Fruit fly (Drosophila melanogaster) whole organism, embryonic: ENCODE results near the gene corolla.
A peak's percentile ranks its signal among the peaks of the same experiment; 100 is the strongest.

Experiments used
- Ada2b ChIP-seq: fragments of 200-800 bp; sonication (Bioruptor generic); IDR thresholded peaks from 2 replicates; pipeline ENCODE4 v1.3.6; 2022; ENCODE audit warnings: missing biosample characterization, missing genetic modification characterization
- Aef1 ChIP-seq: fragments of 200-800 bp; sonication (Bioruptor generic); IDR thresholded peaks from 3 replicates; pipeline ENCODE4 v1.3.6; 2022; ENCODE audit warnings: missing biosample characterization, missing genetic modification characterization
- Bdp1 ChIP-seq: fragments of 200-800 bp; sonication (Bioruptor generic); optimal IDR thresholded peaks from 3 replicates; lab custom pipeline; 2016; ENCODE audit warnings: missing biosample characterization, missing genetic modification characterization
- BtbVII ChIP-seq: fragments of 200-800 bp; sonication (Bioruptor generic); optimal IDR thresholded peaks from 3 replicates; lab custom pipeline; 2017; ENCODE audit warnings: missing biosample characterization, mild to moderate bottlenecking, missing genetic modification characterization
- CG11398 ChIP-seq: fragments of 200-800 bp; sonication (Bioruptor generic); optimal IDR thresholded peaks from 2 replicates; lab custom pipeline; 2016; ENCODE audit warnings: missing biosample characterization, missing genetic modification characterization
- CG11456 ChIP-seq: fragments of 200-800 bp; sonication (Bioruptor generic); IDR thresholded peaks from 3 replicates; pipeline ENCODE4 v1.3.6; 2022; ENCODE audit warnings: missing biosample characterization, missing genetic modification characterization
- CG11504 ChIP-seq: fragments of 200-800 bp; sonication (Bioruptor generic); optimal IDR thresholded peaks from 3 replicates; lab custom pipeline; 2019; ENCODE audit warnings: missing biosample characterization, mild to moderate bottlenecking, missing genetic modification characterization, moderate library complexity
- CG12236 ChIP-seq: fragments of 200-800 bp; sonication (Bioruptor generic); optimal IDR thresholded peaks from 2 replicates; lab custom pipeline; 2016; ENCODE audit warnings: missing biosample characterization, missing genetic modification characterization
- CG13296 ChIP-seq: fragments of 200-800 bp; sonication (Bioruptor generic); optimal IDR thresholded peaks from 3 replicates; lab custom pipeline; 2018; ENCODE audit warnings: missing biosample characterization, mild to moderate bottlenecking, missing genetic modification characterization
- CG13424 ChIP-seq: fragments of 200-800 bp; sonication (Bioruptor generic); optimal IDR thresholded peaks from 2 replicates; lab custom pipeline; 2019; ENCODE audit warnings: missing biosample characterization, mild to moderate bottlenecking, missing genetic modification characterization, moderate library complexity
- CG1529 ChIP-seq: fragments of 200-800 bp; sonication (Bioruptor generic); optimal IDR thresholded peaks from 3 replicates; lab custom pipeline; 2018; ENCODE audit warnings: missing biosample characterization, missing genetic modification characterization
- CG15601 ChIP-seq: fragments of 200-800 bp; sonication (Bioruptor generic); optimal IDR thresholded peaks from 3 replicates; lab custom pipeline; 2019; ENCODE audit warnings: missing biosample characterization, mild to moderate bottlenecking, missing genetic modification characterization, moderate library complexity
- CG15696 ChIP-seq: fragments of 200-800 bp; sonication (Bioruptor generic); optimal IDR thresholded peaks from 2 replicates; lab custom pipeline; 2019; ENCODE audit warnings: missing biosample characterization, mild to moderate bottlenecking, missing genetic modification characterization, moderate library complexity
- CG1602 ChIP-seq: fragments of 200-800 bp; sonication (Bioruptor generic); optimal IDR thresholded peaks from 3 replicates; lab custom pipeline; 2016; ENCODE audit warnings: missing biosample characterization, missing genetic modification characterization
- CG17568 ChIP-seq: fragments of 200-800 bp; sonication (Bioruptor generic); optimal IDR thresholded peaks from 2 replicates; lab custom pipeline; 2018; ENCODE audit warnings: missing biosample characterization, mild to moderate bottlenecking, missing genetic modification characterization, moderate library complexity
- CG18476 ChIP-seq: fragments of 200-800 bp; sonication (Bioruptor generic); optimal IDR thresholded peaks from 2 replicates; lab custom pipeline; 2016; ENCODE audit warnings: missing biosample characterization, mild to moderate bottlenecking, missing genetic modification characterization
- CG18599 ChIP-seq: fragments of 200-800 bp; sonication (Bioruptor generic); optimal IDR thresholded peaks from 3 replicates; lab custom pipeline; 2017; ENCODE audit warnings: missing biosample characterization, missing genetic modification characterization, mild to moderate bottlenecking, moderate library complexity, missing genetic modification reagents
- CG2120 ChIP-seq: fragments of 200-800 bp; sonication (Bioruptor generic); optimal IDR thresholded peaks from 3 replicates; lab custom pipeline; 2016; ENCODE audit warnings: missing biosample characterization, missing genetic modification characterization
- CG2678 ChIP-seq: fragments of 200-800 bp; sonication (Bioruptor generic); optimal IDR thresholded peaks from 3 replicates; lab custom pipeline; 2019; ENCODE audit warnings: missing biosample characterization, mild to moderate bottlenecking, missing genetic modification characterization, moderate library complexity
- CG2712 ChIP-seq: fragments of 200-800 bp; optimal IDR thresholded peaks from 3 replicates; lab custom pipeline; 2019; ENCODE audit warnings: missing biosample characterization, mild to moderate bottlenecking, missing genetic modification characterization, moderate library complexity
- CG3407 ChIP-seq: fragments of 200-800 bp; sonication (Bioruptor generic); optimal IDR thresholded peaks from 2 replicates; lab custom pipeline; 2018; ENCODE audit warnings: missing biosample characterization, mild to moderate bottlenecking, missing genetic modification characterization
- CG4328 ChIP-seq: fragments of 200-800 bp; sonication (Bioruptor generic); optimal IDR thresholded peaks from 3 replicates; lab custom pipeline; 2017; ENCODE audit warnings: missing biosample characterization, missing genetic modification reagents, missing genetic modification characterization
- CG5180 ChIP-seq: fragments of 200-800 bp; sonication (Bioruptor generic); optimal IDR thresholded peaks from 3 replicates; lab custom pipeline; 2017; ENCODE audit warnings: missing biosample characterization, missing genetic modification characterization, mild to moderate bottlenecking, moderate library complexity, missing genetic modification reagents
- CG6765 ChIP-seq: fragments of 200-800 bp; sonication (Bioruptor generic); optimal IDR thresholded peaks from 3 replicates; lab custom pipeline; 2017; ENCODE audit warnings: missing biosample characterization, mild to moderate bottlenecking, missing genetic modification characterization
- Camta ChIP-seq: fragments of 200-800 bp; sonication (Bioruptor generic); optimal IDR thresholded peaks from 2 replicates; lab custom pipeline; 2016; ENCODE audit warnings: missing biosample characterization, missing genetic modification characterization
- Fer1 ChIP-seq: fragments of 200-800 bp; sonication (Bioruptor generic); optimal IDR thresholded peaks from 2 replicates; lab custom pipeline; 2017; ENCODE audit warnings: missing biosample characterization, mild to moderate bottlenecking, missing genetic modification characterization
- H15 ChIP-seq: fragments of 200-800 bp; sonication (Bioruptor generic); IDR thresholded peaks from 3 replicates; pipeline ENCODE4 v1.3.6; 2022; ENCODE audit warnings: missing biosample characterization, missing genetic modification characterization
- HHEX ChIP-seq: fragments of 200-800 bp; sonication (Bioruptor generic); optimal IDR thresholded peaks from 3 replicates; lab custom pipeline; 2017; ENCODE audit warnings: missing biosample characterization, mild to moderate bottlenecking, missing genetic modification characterization, missing genetic modification reagents
- HLH3B ChIP-seq: fragments of 200-800 bp; sonication (Bioruptor generic); IDR thresholded peaks from 2 replicates; pipeline ENCODE4 v1.3.6; 2022; ENCODE audit warnings: missing biosample characterization, missing genetic modification characterization
- Med ChIP-seq: fragments of 200-800 bp; sonication (Bioruptor generic); peaks from one replicate; lab custom pipeline; 2016; ENCODE audit warnings: missing biosample characterization, missing genetic modification characterization, mild to moderate bottlenecking, inconsistent platforms, moderate library complexity
- NK7.1 ChIP-seq: fragments of 200-800 bp; sonication (Bioruptor generic); optimal IDR thresholded peaks from 3 replicates; lab custom pipeline; 2016; ENCODE audit warnings: missing biosample characterization, missing genetic modification characterization
- Xrp1 ChIP-seq: fragments of 200-800 bp; sonication (Bioruptor generic); IDR thresholded peaks from 2 replicates; pipeline ENCODE4 v1.3.6; 2022; ENCODE audit warnings: missing biosample characterization, missing genetic modification characterization
- bsh ChIP-seq, 2 experiments: fragments of 200-800 bp; sonication (Bioruptor generic); optimal IDR thresholded peaks; 2 replicates each; lab custom pipeline; 2017 to 2018; ENCODE audit warnings: mild to moderate bottlenecking in 2 of 2, missing biosample characterization in 2 of 2, missing genetic modification characterization in 2 of 2, moderate library complexity in 1 of 2
- dmrt11E ChIP-seq: fragments of 200-800 bp; sonication (Bioruptor generic); optimal IDR thresholded peaks from 3 replicates; lab custom pipeline; 2018; ENCODE audit warnings: missing biosample characterization, mild to moderate bottlenecking, missing genetic modification characterization, moderate library complexity
- dysf ChIP-seq: fragments of 200-800 bp; sonication (Bioruptor generic); IDR thresholded peaks from 3 replicates; pipeline ENCODE4 v1.3.6; 2022; ENCODE audit warnings: missing biosample characterization, missing genetic modification characterization
- ewg ChIP-seq: fragments of 200-800 bp; sonication (Bioruptor generic); optimal IDR thresholded peaks from 3 replicates; lab custom pipeline; 2017; ENCODE audit warnings: mild to moderate bottlenecking, missing biosample characterization, missing genetic modification reagents, missing genetic modification characterization
- eyg ChIP-seq: fragments of 200-800 bp; sonication (Bioruptor generic); optimal IDR thresholded peaks from 3 replicates; lab custom pipeline; 2016; ENCODE audit warnings: missing biosample characterization, missing genetic modification characterization
- fd3F ChIP-seq: fragments of 200-800 bp; sonication (Bioruptor generic); optimal IDR thresholded peaks from 2 replicates; lab custom pipeline; 2018; ENCODE audit warnings: missing biosample characterization, mild to moderate bottlenecking, missing genetic modification characterization, moderate library complexity
- fd64A ChIP-seq: fragments of 200-800 bp; sonication (Bioruptor generic); optimal IDR thresholded peaks from 3 replicates; lab custom pipeline; 2018; ENCODE audit warnings: missing biosample characterization, mild to moderate bottlenecking, missing genetic modification characterization
- gem ChIP-seq: fragments of 200-800 bp; sonication (Bioruptor generic); optimal IDR thresholded peaks from 2 replicates; lab custom pipeline; 2019; ENCODE audit warnings: missing biosample characterization, mild to moderate bottlenecking, missing genetic modification characterization, moderate library complexity
- grau ChIP-seq: fragments of 200-800 bp; optimal IDR thresholded peaks from 3 replicates; lab custom pipeline; 2019; ENCODE audit warnings: missing biosample characterization, mild to moderate bottlenecking, missing genetic modification characterization, moderate library complexity
- maf-S ChIP-seq: fragments of 200-800 bp; sonication (Bioruptor generic); optimal IDR thresholded peaks from 2 replicates; lab custom pipeline; 2016; ENCODE audit warnings: missing biosample characterization, missing genetic modification characterization
- nerfin-1 ChIP-seq: fragments of 200-800 bp; sonication (Bioruptor generic); optimal IDR thresholded peaks from 3 replicates; lab custom pipeline; 2019; ENCODE audit warnings: missing biosample characterization, mild to moderate bottlenecking, missing genetic modification characterization, moderate library complexity
- odd ChIP-seq: fragments of 200-800 bp; sonication (Bioruptor generic); optimal IDR thresholded peaks from 2 replicates; lab custom pipeline; 2017; ENCODE audit warnings: missing biosample characterization, mild to moderate bottlenecking, missing genetic modification characterization
- pan ChIP-seq, 4 experiments: fragments of >200 bp in 3 of 4; fragments of 200-800 bp in 1 of 4; sonication (Bioruptor generic) in 1 of 4; optimal IDR thresholded peaks in 3 of 4; IDR thresholded peaks in 1 of 4; 2 replicates each; pipeline versions ENCODE4 v1.3.6 to Lab custom; 2017 to 2022; ENCODE audit warnings: missing biosample characterization in 2 of 4, missing genetic modification characterization in 2 of 4, mixed read lengths in 1 of 4
- pnt ChIP-seq: fragments of 200-800 bp; sonication (Bioruptor generic); optimal IDR thresholded peaks from 3 replicates; lab custom pipeline; 2016; ENCODE audit warnings: missing biosample characterization, missing genetic modification characterization
- repo ChIP-seq: fragments of 200-800 bp; sonication (Bioruptor generic); optimal IDR thresholded peaks from 2 replicates; lab custom pipeline; 2016; ENCODE audit warnings: missing biosample characterization, missing genetic modification characterization
- tgo ChIP-seq: fragments of 200-800 bp; sonication (Bioruptor generic); IDR thresholded peaks from 3 replicates; pipeline ENCODE4 v1.3.6; 2022; ENCODE audit warnings: missing biosample characterization, missing genetic modification characterization
- unpg ChIP-seq: fragments of 200-800 bp; sonication (Bioruptor generic); optimal IDR thresholded peaks from 3 replicates; lab custom pipeline; 2018; ENCODE audit warnings: missing biosample characterization, mild to moderate bottlenecking, missing genetic modification characterization, moderate library complexity

The corolla gene

DNA sequence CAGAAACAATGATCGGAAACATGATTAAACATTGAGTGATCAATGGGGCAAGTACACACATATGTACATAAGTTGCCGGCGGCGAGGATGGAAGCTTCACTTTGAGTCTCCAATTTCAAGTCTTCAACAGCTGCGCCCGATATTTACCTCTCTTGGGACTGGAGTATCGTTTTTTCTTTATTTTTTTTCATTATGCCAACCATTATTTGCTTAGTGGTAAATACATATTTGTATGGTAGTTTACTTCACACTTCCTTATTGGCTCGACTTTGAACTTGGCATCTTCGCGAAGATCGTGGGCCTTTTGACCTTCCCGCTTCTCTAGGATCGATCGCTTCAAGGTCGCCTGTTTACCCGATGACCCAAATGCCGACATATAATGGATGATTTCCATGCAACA, 49.2 kb downstream of the corolla start (continued):
- TF ChIP-seq CG18599 (GFP tag; lab: Kevin White, UChicago) (peak; percentile 55), Aef1 (no peak), CG5180 (GFP tag; lab: Kevin White, UChicago) (peak; percentile 9), Med (peak; percentile 86), CG1602 (GFP tag; lab: Kevin White, UChicago) (no peak), Camta (GFP tag; lab: Kevin White, UChicago) (peak; percentile 7), CG2712 (tag; lab: Kevin White, UChicago) (peak; percentile 0), NK7.1 (GFP tag; lab: Kevin White, UChicago) (peak; percentile 29), Xrp1 (GFP tag; lab: Robert Waterston, UW) (peak; percentile 42; the same call in 1 of the 2 replicates), CG3407 (peak; percentile 48), CG11504 (tag; lab: Kevin White, UChicago) (peak; percentile 17), repo (GFP tag; lab: Kevin White, UChicago) (peak; percentile 42), odd (GFP tag; lab: Kevin White, UChicago) (peak; percentile 57), pnt (GFP tag; lab: Kevin White, UChicago) (peak; percentile 2), CG12236 (GFP tag; lab: Kevin White, UChicago) (peak; percentile 39), HLH3B (peak; percentile 47; the same call in 1 of the 2 replicates), Bdp1 (GFP tag; lab: Kevin White, UChicago) (peak; percentile 27), CG11398 (GFP tag; lab: Kevin White, UChicago) (peak; percentile 57), CG13424 (tag; lab: Kevin White, UChicago) (peak; percentile 14), bsh (GFP tag; optimal IDR thresholded peaks at IDR 0.05; lab: Kevin White, UChicago) (peak in 1 of 2 experiments; percentile 45), CG1529 (GFP tag; lab: Kevin White, UChicago) (peak; percentile 39), CG2678 (tag; lab: Kevin White, UChicago) (peak; percentile 59), nerfin-1 (tag; lab: Kevin White, UChicago) (peak; percentile 16), Ada2b (no peak), eyg (peak; percentile 18), CG2120 (GFP tag; lab: Kevin White, UChicago) (peak; percentile 5), H15 (GFP tag; lab: Robert Waterston, UW) (no peak), CG6765 (GFP tag; lab: Kevin White, UChicago) (peak; percentile 37), fd64A (GFP tag; lab: Kevin White, UChicago) (peak; percentile 16), fd3F (peak; percentile 25), CG17568 (GFP tag; lab: Kevin White, UChicago) (peak; percentile 48), CG4328 (GFP tag; lab: Kevin White, UChicago) (peak; percentile 21), grau (peak; percentile 12), BtbVII (peak; percentile 41), CG13296 (peak; percentile 53), gem (tag; lab: Kevin White, UChicago) (peak; percentile 52), CG15696 (tag; lab: Kevin White, UChicago) (no peak), tgo (GFP tag; lab: Robert Waterston, UW) (peak; percentile 26; the same call in 1 of the 3 replicates), dysf (GFP tag; lab: Robert Waterston, UW) (0 out of 3 replicates have a peak, but pooled peaks have one; percentile 19), Fer1 (GFP tag; lab: Kevin White, UChicago) (peak; percentile 57), CG15601 (tag; lab: Kevin White, UChicago) (peak; percentile 35), dmrt11E (tag; lab: Kevin White, UChicago) (peak; percentile 3), CG11456 (GFP tag; lab: Robert Waterston, UW) (0 out of 3 replicates have a peak, but pooled peaks have one; percentile 48), ewg (GFP tag; lab: Kevin White, UChicago) (peak; percentile 7), HHEX (GFP tag; lab: Kevin White, UChicago) (peak; percentile 57), maf-S (GFP tag; lab: Kevin White, UChicago) (peak; percentile 29), CG18476 (GFP tag; lab: Kevin White, UChicago) (peak; percentile 9), pan (optimal IDR thresholded peaks at IDR 0.05; lab: Kevin White, UChicago) (no peak), pan (GFP tag; optimal IDR thresholded peaks at IDR 0.05 in 1 of 2, IDR thresholded peaks at IDR 0.05 in 1 of 2) (no peak), unpg (GFP tag; lab: Kevin White, UChicago) (peak; percentile 47)
